Fruit fly (Drosophila melanogaster) whole organism, embryonic: ENCODE data around the gene CG12662.

Experiments
- Atf6 ChIP-seq: fragments of 200-800 bp; sonication (Bioruptor generic); IDR thresholded peaks from 2 replicates; pipeline ENCODE4 v1.3.6; 2022; ENCODE audit warnings: missing biosample characterization, missing genetic modification characterization
- CG10147 ChIP-seq: fragments of 200-800 bp; sonication (Bioruptor generic); optimal IDR thresholded peaks from 2 replicates; lab custom pipeline; 2019; ENCODE audit warnings: missing biosample characterization, mild to moderate bottlenecking, missing genetic modification characterization, moderate library complexity
- CG11085 ChIP-seq: fragments of 200-800 bp; sonication (Bioruptor generic); IDR thresholded peaks from 2 replicates; pipeline ENCODE4 v1.3.6; 2022; ENCODE audit warnings: missing biosample characterization, missing genetic modification characterization
- CG11560 ChIP-seq: fragments of 200-800 bp; sonication (Bioruptor generic); IDR thresholded peaks from 3 replicates; pipeline ENCODE4 v1.3.6; 2022; ENCODE audit warnings: missing biosample characterization, missing genetic modification characterization
- CG12219 ChIP-seq: fragments of 200-800 bp; sonication (Bioruptor generic); optimal IDR thresholded peaks from 3 replicates; lab custom pipeline; 2018; ENCODE audit warnings: missing biosample characterization, mild to moderate bottlenecking, missing genetic modification characterization
- CG13624 ChIP-seq: fragments of 200-800 bp; sonication (Bioruptor generic); optimal IDR thresholded peaks from 2 replicates; lab custom pipeline; 2016; ENCODE audit warnings: missing biosample characterization, missing genetic modification characterization
- CG16779 ChIP-seq: fragments of 200-800 bp; sonication (Bioruptor generic); IDR thresholded peaks from 2 replicates; pipeline ENCODE4 v1.3.6; 2022; ENCODE audit warnings: missing biosample characterization, missing genetic modification characterization
- CG17359 ChIP-seq: fragments of 200-800 bp; sonication (Bioruptor generic); optimal IDR thresholded peaks from 3 replicates; lab custom pipeline; 2018; ENCODE audit warnings: missing biosample characterization, mild to moderate bottlenecking, missing genetic modification characterization, moderate library complexity
- CG17568 ChIP-seq: fragments of 200-800 bp; sonication (Bioruptor generic); optimal IDR thresholded peaks from 2 replicates; lab custom pipeline; 2018; ENCODE audit warnings: missing biosample characterization, mild to moderate bottlenecking, missing genetic modification characterization, moderate library complexity
- CG18262 ChIP-seq: fragments of 200-800 bp; optimal IDR thresholded peaks from 3 replicates; lab custom pipeline; 2019; ENCODE audit warnings: missing biosample characterization, mild to moderate bottlenecking, missing genetic modification characterization, moderate library complexity
- CG1832 ChIP-seq: fragments of 200-800 bp; sonication (Bioruptor generic); optimal IDR thresholded peaks from 2 replicates; lab custom pipeline; 2017; ENCODE audit warnings: missing biosample characterization, mild to moderate bottlenecking, missing genetic modification characterization, inconsistent platforms
- CG18619 ChIP-seq: fragments of 200-800 bp; sonication (Bioruptor generic); optimal IDR thresholded peaks from 3 replicates; lab custom pipeline; 2017; ENCODE audit warnings: missing biosample characterization, mild to moderate bottlenecking, missing genetic modification characterization
- CG3065 ChIP-seq: fragments of 200-800 bp; sonication (Bioruptor generic); optimal IDR thresholded peaks from 2 replicates; lab custom pipeline; 2016; ENCODE audit warnings: missing biosample characterization, missing genetic modification characterization
- CG32772 ChIP-seq: fragments of 200-800 bp; sonication (Bioruptor generic); IDR thresholded peaks from 2 replicates; pipeline ENCODE4 v1.3.6; 2022; ENCODE audit warnings: missing biosample characterization, missing genetic modification characterization
- CG3407 ChIP-seq: fragments of 200-800 bp; sonication (Bioruptor generic); optimal IDR thresholded peaks from 2 replicates; lab custom pipeline; 2018; ENCODE audit warnings: missing biosample characterization, mild to moderate bottlenecking, missing genetic modification characterization
- CG3995 ChIP-seq: fragments of 200-800 bp; sonication (Bioruptor generic); optimal IDR thresholded peaks from 3 replicates; lab custom pipeline; 2016; ENCODE audit warnings: missing biosample characterization, missing genetic modification characterization
- CG4424 ChIP-seq: fragments of 200-800 bp; sonication (Bioruptor generic); optimal IDR thresholded peaks from 3 replicates; lab custom pipeline; 2016; ENCODE audit warnings: missing biosample characterization, missing genetic modification characterization
- CG6813 ChIP-seq: fragments of 200-800 bp; sonication (Bioruptor generic); optimal IDR thresholded peaks from 2 replicates; lab custom pipeline; 2017; ENCODE audit warnings: missing biosample characterization, missing genetic modification characterization, mild to moderate bottlenecking, moderate library complexity, missing genetic modification reagents
- CG7271 ChIP-seq: fragments of 200-800 bp; sonication (Bioruptor generic); optimal IDR thresholded peaks from 2 replicates; lab custom pipeline; 2018; ENCODE audit warnings: missing biosample characterization, mild to moderate bottlenecking, missing genetic modification characterization, moderate library complexity
- CG7372 ChIP-seq: fragments of 200-800 bp; sonication (Bioruptor generic); IDR thresholded peaks from 2 replicates; pipeline ENCODE4 v1.3.6; 2022; ENCODE audit warnings: missing biosample characterization, missing genetic modification characterization
- CG7928 ChIP-seq: fragments of 200-800 bp; sonication (Bioruptor generic); optimal IDR thresholded peaks from 2 replicates; lab custom pipeline; 2017; ENCODE audit warnings: missing biosample characterization, mild to moderate bottlenecking, missing genetic modification characterization
- CG9727 ChIP-seq: fragments of 200-800 bp; sonication (Bioruptor generic); optimal IDR thresholded peaks from 3 replicates; lab custom pipeline; 2017; ENCODE audit warnings: missing biosample characterization, mild to moderate bottlenecking, missing genetic modification characterization
- Dek ChIP-seq: fragments of 200-800 bp; sonication (Bioruptor generic); optimal IDR thresholded peaks from 3 replicates; lab custom pipeline; 2019; ENCODE audit warnings: missing biosample characterization, mild to moderate bottlenecking, missing genetic modification characterization, moderate library complexity
- Dll ChIP-seq: fragments of 200-800 bp; sonication (Bioruptor generic); IDR thresholded peaks from 4 replicates; pipeline ENCODE4 v1.3.6; 2022; ENCODE audit warnings: missing biosample characterization, missing genetic modification characterization; ENCODE audit not compliant: partially characterized antibody
- Dp ChIP-seq: fragments of 200-800 bp; sonication (Bioruptor generic); optimal IDR thresholded peaks from 2 replicates; lab custom pipeline; 2018; ENCODE audit warnings: missing biosample characterization, mild to moderate bottlenecking, missing genetic modification characterization, moderate library complexity
- Ets97D ChIP-seq: fragments of 200-800 bp; sonication (Bioruptor generic); optimal IDR thresholded peaks from 3 replicates; lab custom pipeline; 2016; ENCODE audit warnings: missing biosample characterization, missing genetic modification characterization
- HLH3B ChIP-seq: fragments of 200-800 bp; sonication (Bioruptor generic); IDR thresholded peaks from 2 replicates; pipeline ENCODE4 v1.3.6; 2022; ENCODE audit warnings: missing biosample characterization, missing genetic modification characterization
- Hr78 ChIP-seq, 2 experiments: fragments of 200-800 bp in 1 of 2; fragments of >200 bp in 1 of 2; sonication (Bioruptor generic) in 1 of 2; optimal IDR thresholded peaks; 2 replicates each; lab custom pipeline; 2017 to 2019; ENCODE audit warnings: missing biosample characterization in 2 of 2, missing genetic modification characterization in 2 of 2, mild to moderate bottlenecking in 1 of 2, moderate library complexity in 1 of 2
- Jarid2 ChIP-seq: fragments of 200-800 bp; sonication (Bioruptor generic); optimal IDR thresholded peaks from 3 replicates; lab custom pipeline; 2017; ENCODE audit warnings: mild to moderate bottlenecking, missing biosample characterization, missing genetic modification reagents, missing genetic modification characterization
- NC2α ChIP-seq: fragments of 200-800 bp; sonication (Bioruptor generic); optimal IDR thresholded peaks from 2 replicates; lab custom pipeline; 2016; ENCODE audit warnings: missing biosample characterization, missing genetic modification characterization
- NC2β ChIP-seq: fragments of 200-800 bp; sonication (Bioruptor generic); optimal IDR thresholded peaks from 2 replicates; lab custom pipeline; 2016; ENCODE audit warnings: missing biosample characterization, missing genetic modification characterization
- Ravus ChIP-seq: fragments of 200-800 bp; sonication (Bioruptor generic); IDR thresholded peaks from 2 replicates; pipeline ENCODE4 v1.3.6; 2022; ENCODE audit warnings: missing biosample characterization, missing genetic modification characterization
- Six4 ChIP-seq: fragments of 200-800 bp; sonication (Bioruptor generic); optimal IDR thresholded peaks from 2 replicates; lab custom pipeline; 2016; ENCODE audit warnings: missing biosample characterization, missing genetic modification characterization
- Tbp ChIP-seq: fragments of >200 bp; optimal IDR thresholded peaks from 2 replicates; lab custom pipeline; 2018; ENCODE audit warnings: missing biosample characterization, missing genetic modification characterization
- aop ChIP-seq: fragments of 200-800 bp; sonication (Bioruptor generic); IDR thresholded peaks from 2 replicates; pipeline ENCODE4 v1.3.6; 2022; ENCODE audit warnings: missing biosample characterization, missing genetic modification characterization
- corto ChIP-seq: fragments of 200-800 bp; sonication (Bioruptor generic); optimal IDR thresholded peaks from 2 replicates; lab custom pipeline; 2016; ENCODE audit warnings: missing biosample characterization, mild to moderate bottlenecking, missing genetic modification characterization, moderate library complexity
- cwo ChIP-seq: fragments of 200-800 bp; sonication (Bioruptor generic); optimal IDR thresholded peaks from 3 replicates; lab custom pipeline; 2017; ENCODE audit warnings: missing biosample characterization, missing genetic modification characterization, mild to moderate bottlenecking, moderate library complexity, missing genetic modification reagents
- dati ChIP-seq: fragments of 200-800 bp; sonication (Bioruptor generic); IDR thresholded peaks from 2 replicates; pipeline ENCODE4 v1.3.6; 2022; ENCODE audit warnings: missing biosample characterization, missing genetic modification characterization
- ewg ChIP-seq: fragments of 200-800 bp; sonication (Bioruptor generic); optimal IDR thresholded peaks from 3 replicates; lab custom pipeline; 2017; ENCODE audit warnings: mild to moderate bottlenecking, missing biosample characterization, missing genetic modification reagents, missing genetic modification characterization
- jigr1 ChIP-seq: fragments of 200-800 bp; sonication (Bioruptor generic); IDR thresholded peaks from 3 replicates; pipeline ENCODE4 v1.3.6; 2022; ENCODE audit warnings: missing biosample characterization, missing genetic modification characterization
- maf-S ChIP-seq: fragments of 200-800 bp; sonication (Bioruptor generic); optimal IDR thresholded peaks from 2 replicates; lab custom pipeline; 2016; ENCODE audit warnings: missing biosample characterization, missing genetic modification characterization
- mirr ChIP-seq: fragments of 200-800 bp; sonication (Bioruptor generic); optimal IDR thresholded peaks from 3 replicates; lab custom pipeline; 2018; ENCODE audit warnings: missing biosample characterization, mild to moderate bottlenecking, missing genetic modification characterization
- onecut ChIP-seq: fragments of 200-800 bp; sonication (Bioruptor generic); IDR thresholded peaks from 2 replicates; pipeline ENCODE4 v1.3.6; 2022; ENCODE audit warnings: missing biosample characterization, missing genetic modification characterization
- pb ChIP-seq: fragments of 200-800 bp; sonication (Bioruptor generic); optimal IDR thresholded peaks from 3 replicates; lab custom pipeline; 2016; ENCODE audit warnings: missing biosample characterization, missing genetic modification characterization
- pfk ChIP-seq: fragments of 200-800 bp; sonication (Bioruptor generic); optimal IDR thresholded peaks from 2 replicates; lab custom pipeline; 2018; ENCODE audit warnings: missing biosample characterization, mild to moderate bottlenecking, missing genetic modification characterization, moderate library complexity
- pum ChIP-seq: fragments of 200-800 bp; sonication (Bioruptor generic); optimal IDR thresholded peaks from 2 replicates; lab custom pipeline; 2016; ENCODE audit warnings: missing biosample characterization, missing genetic modification characterization
- sens-2 ChIP-seq: fragments of 200-800 bp; sonication (Bioruptor generic); IDR thresholded peaks from 2 replicates; pipeline ENCODE4 v1.3.6; 2022; ENCODE audit warnings: missing biosample characterization, missing genetic modification characterization
- sima ChIP-seq: fragments of 200-800 bp; sonication (Bioruptor generic); optimal IDR thresholded peaks from 2 replicates; lab custom pipeline; 2016; ENCODE audit warnings: missing biosample characterization, missing genetic modification characterization
- ssp ChIP-seq: fragments of 200-800 bp; sonication (Bioruptor generic); IDR thresholded peaks from 2 replicates; pipeline ENCODE4 v1.3.6; 2022; ENCODE audit warnings: missing biosample characterization, missing genetic modification characterization
- sug ChIP-seq: fragments of 200-800 bp; optimal IDR thresholded peaks from 2 replicates; lab custom pipeline; 2019; ENCODE audit warnings: missing biosample characterization, mild to moderate bottlenecking, missing genetic modification characterization, moderate library complexity
- usp ChIP-seq: fragments of >200 bp; optimal IDR thresholded peaks from 2 replicates; lab custom pipeline; 2017; ENCODE audit warnings: missing biosample characterization, missing genetic modification characterization
- zf30C ChIP-seq: fragments of 200-800 bp; sonication (Bioruptor generic); optimal IDR thresholded peaks from 3 replicates; lab custom pipeline; 2018; ENCODE audit warnings: missing biosample characterization, mild to moderate bottlenecking, missing genetic modification characterization

CG12662 gene

dm6 chrX:8973136-8973535 is 11.1 kb downstream of the CG12662 start (continued):
- TF ChIP-seq CG18262 (tag; lab: Kevin White, UChicago) (no peak), pfk (no peak), CG17568 (GFP tag; lab: Kevin White, UChicago) (no peak), CG7928 (GFP tag; lab: Kevin White, UChicago) (no peak), pb (GFP tag; lab: Kevin White, UChicago) (no peak), cwo (GFP tag; lab: Kevin White, UChicago) (no peak), Ets97D (no peak), Dll (no peak), CG3995 (GFP tag; lab: Kevin White, UChicago) (no peak), CG3065 (GFP tag; lab: Kevin White, UChicago) (no peak), Six4 (GFP tag; lab: Kevin White, UChicago) (no peak), jigr1 (no peak), usp (GFP tag; lab: Kevin White, UChicago) (no peak), CG32772 (GFP tag; lab: Robert Waterston, UW) (no peak), CG1832 (no peak), CG6813 (GFP tag; lab: Kevin White, UChicago) (no peak), Dp (no peak), CG18619 (GFP tag; lab: Kevin White, UChicago) (no peak), HLH3B (GFP tag; lab: Robert Waterston, UW) (peak; percentile 28; the same call in 1 of the 2 replicates), sens-2 (GFP tag; lab: Robert Waterston, UW) (no peak), CG4424 (GFP tag; lab: Kevin White, UChicago) (no peak), sima (GFP tag; lab: Kevin White, UChicago) (no peak), corto (GFP tag; lab: Kevin White, UChicago) (no peak), Hr78 (GFP tag; optimal IDR thresholded peaks at IDR 0.05; lab: Kevin White, UChicago) (no peak), NC2β (GFP tag; lab: Kevin White, UChicago) (no peak), pum (no peak), ssp (GFP tag; lab: Robert Waterston, UW) (peak; percentile 23; the same call in 1 of the 2 replicates), CG3407 (GFP tag; lab: Kevin White, UChicago) (no peak), CG7271 (tag; lab: Kevin White, UChicago) (no peak), sug (tag; lab: Kevin White, UChicago) (peak; percentile 55), CG17359 (tag; lab: Kevin White, UChicago) (no peak), Ravus (GFP tag; lab: Robert Waterston, UW) (no peak), maf-S (GFP tag; lab: Kevin White, UChicago) (no peak), CG13624 (GFP tag; lab: Kevin White, UChicago) (no peak), NC2α (GFP tag; lab: Kevin White, UChicago) (no peak), CG11560 (tag; lab: Robert Waterston, UW) (no peak), onecut (GFP tag; lab: Robert Waterston, UW) (peak; percentile 38; the same call in 1 of the 2 replicates), ewg (no peak), mirr (no peak), CG11085 (GFP tag; lab: Robert Waterston, UW) (no peak), Jarid2 (no peak), CG7372 (0 out of 2 replicates have a peak, but pooled peaks have one; percentile 7), zf30C (no peak), Tbp (GFP tag; lab: Kevin White, UChicago) (no peak), CG9727 (no peak), CG16779 (GFP tag; lab: Robert Waterston, UW) (no peak), Dek (tag; lab: Kevin White, UChicago) (no peak), aop (GFP tag; lab: Robert Waterston, UW) (no peak), Atf6 (GFP tag; lab: Robert Waterston, UW) (peak; percentile 49; the same call in 1 of the 2 replicates), dati (GFP tag; lab: Robert Waterston, UW) (no peak), CG12219 (no peak), CG10147 (no peak)
